Worm (Caenorhabditis elegans): ENCODE results near the gene scl-8.

The scl-8 gene

ce11 chrIV:13079119-13079518 is 7.6 kb downstream of the scl-8 start, which contains the start of gene C39E9.8:
Gene C39E9.8, plus strand, starts transcription at chrIV:13079446.
- TF ChIP-seq unc-62 (GFP tag; optimal IDR thresholded peaks at IDR 0.05) = no peak

ce11 chrIV:13080185-13080584 is 8.6 kb downstream of the scl-8 start:
- no peak for TF ChIP-seq unc-62 (GFP tag; optimal IDR thresholded peaks at IDR 0.05)

ce11 chrIV:13080861-13081260 is 9.3 kb downstream of the scl-8 start:
- no peak for TF ChIP-seq unc-62 (GFP tag; optimal IDR thresholded peaks at IDR 0.05)

ce11 chrIV:13082106-13082505 is 10.6 kb downstream of the scl-8 start:
- no peak for TF ChIP-seq unc-62 (GFP tag; optimal IDR thresholded peaks at IDR 0.05)

- no peak for TF ChIP-seq unc-62 (GFP tag; optimal IDR thresholded peaks at IDR 0.05)
These were observed 11.6 kb downstream of the scl-8 start for ce11 chrIV:13082836-13083763.

ce11 chrIV:13085675-13086074 is 14.1 kb downstream of the scl-8 start:
- no peak for TF ChIP-seq unc-62 (GFP tag; optimal IDR thresholded peaks at IDR 0.05)

- no peak for TF ChIP-seq unc-62 (GFP tag; optimal IDR thresholded peaks at IDR 0.05)
These were observed 15.2 kb downstream of the scl-8 start, which contains the start of gene spin-2 for ce11 chrIV:13086705-13087104. Gene spin-2, plus strand, starts transcription at chrIV:13087005.

- TF ChIP-seq unc-62 (GFP tag; optimal IDR thresholded peaks at IDR 0.05) = no peak
These were observed 18.2 kb downstream of the scl-8 start for ce11 chrIV:13089671-13090242.

ce11 chrIV:13090967-13091366 is 19.4 kb downstream of the scl-8 start, which contains the start of gene col-132:
Gene col-132, minus strand, starts transcription at chrIV:13091067.
- TF ChIP-seq unc-62 (GFP tag; optimal IDR thresholded peaks at IDR 0.05) = no peak

ce11 chrIV:13093677-13094076 is 22.1 kb downstream of the scl-8 start, which contains the start of the genes prcc-1 and C39E9.12:
Gene prcc-1, minus strand, starts transcription at chrIV:13093795.
Gene C39E9.12, plus strand, starts transcription at chrIV:13094007.
- no peak for TF ChIP-seq unc-62 (GFP tag; optimal IDR thresholded peaks at IDR 0.05)

ce11 chrIV:13095462-13095861 is 23.9 kb downstream of the scl-8 start, which contains the start of gene rfc-3:
Gene rfc-3, plus strand, starts transcription at chrIV:13095762.
- TF ChIP-seq unc-62 (GFP tag; optimal IDR thresholded peaks at IDR 0.05) = no peak

ce11 chrIV:13096778-13097177 is 25.2 kb downstream of the scl-8 start:
- no peak for TF ChIP-seq unc-62 (GFP tag; optimal IDR thresholded peaks at IDR 0.05)

- no peak for TF ChIP-seq unc-62 (GFP tag; optimal IDR thresholded peaks at IDR 0.05)
These were observed 27.1 kb downstream of the scl-8 start, which contains the start of the genes dli-1, tin-9.2 and exos-4.1 for ce11 chrIV:13098652-13099051. Gene dli-1, minus strand, starts transcription at chrIV:13098792. Gene tin-9.2, plus strand, starts transcription at chrIV:13098995. Gene exos-4.1, plus strand, starts transcription at chrIV:13098999.

- TF ChIP-seq unc-62 (GFP tag; optimal IDR thresholded peaks at IDR 0.05) = no peak
These were observed 28.9 kb downstream of the scl-8 start, which contains the start of gene fask-1 for ce11 chrIV:13100415-13100814. Gene fask-1, plus strand, starts transcription at chrIV:13100715.

- no peak for TF ChIP-seq unc-62 (GFP tag; optimal IDR thresholded peaks at IDR 0.05)
These were observed 33.4 kb downstream of the scl-8 start, which contains the start of gene rde-11 for ce11 chrIV:13104900-13105299. Gene rde-11, plus strand, starts transcription at chrIV:13105200.

- no peak for TF ChIP-seq unc-62 (GFP tag; optimal IDR thresholded peaks at IDR 0.05)
These were observed 35.8 kb downstream of the scl-8 start, which contains the start of gene B0564.2 for ce11 chrIV:13107359-13107758. Gene B0564.2, plus strand, starts transcription at chrIV:13107659.

Measured in whole organism, dauer.